Fruit fly (Drosophila melanogaster) whole organism, wandering third instar larva: ENCODE measurements around the gene CG43998.

Experiments
- Abd-B ChIP-seq: fragments of >200 bp; optimal IDR thresholded peaks from 2 replicates; lab custom pipeline; 2017; ENCODE audit warnings: missing biosample characterization, missing genetic modification characterization
- CG32264 ChIP-seq: fragments of 200-800 bp; sonication (Bioruptor generic); optimal IDR thresholded peaks from 2 replicates; lab custom pipeline; 2016; ENCODE audit warnings: missing biosample characterization, missing genetic modification characterization
- CG9705 ChIP-seq: fragments of 200-800 bp; sonication (Bioruptor generic); optimal IDR thresholded peaks from 2 replicates; lab custom pipeline; 2018; ENCODE audit warnings: missing biosample characterization, mild to moderate bottlenecking, missing genetic modification characterization
- CrebA ChIP-seq: fragments of 200-800 bp; sonication (Bioruptor generic); optimal IDR thresholded peaks from 2 replicates; lab custom pipeline; 2016; ENCODE audit warnings: missing biosample characterization, mild to moderate bottlenecking, missing genetic modification characterization, borderline replicate concordance
- Dfd ChIP-seq: fragments of >200 bp; optimal IDR thresholded peaks from 2 replicates; lab custom pipeline; 2017; ENCODE audit warnings: missing biosample characterization, missing genetic modification characterization
- Dif ChIP-seq: fragments of 200-275, 200-300 bp; sonication (Bioruptor generic); optimal IDR thresholded peaks from 2 replicates; lab custom pipeline; 2018; ENCODE audit warnings: missing biosample characterization, missing genetic modification characterization; ENCODE audit not compliant: partially characterized antibody
- GATAd ChIP-seq: sonication (Bioruptor generic); optimal IDR thresholded peaks from 2 replicates; lab custom pipeline; 2016; ENCODE audit warnings: missing biosample characterization, missing genetic modification characterization
- HLH106 ChIP-seq: fragments of 200-800 bp; optimal IDR thresholded peaks from 3 replicates; lab custom pipeline; 2019; ENCODE audit warnings: missing biosample characterization, mild to moderate bottlenecking, missing genetic modification characterization, moderate library complexity
- Hnf4 ChIP-seq: fragments of 200-800 bp; sonication (Bioruptor generic); optimal IDR thresholded peaks from 2 replicates; lab custom pipeline; 2016; ENCODE audit warnings: missing biosample characterization, mild to moderate bottlenecking, missing genetic modification characterization
- Hr78 ChIP-seq: fragments of >200 bp; optimal IDR thresholded peaks from 2 replicates; lab custom pipeline; 2017; ENCODE audit warnings: missing biosample characterization, missing genetic modification characterization
- Hr83 ChIP-seq: fragments of 200-300 bp; sonication (Bioruptor generic); optimal IDR thresholded peaks from 2 replicates; lab custom pipeline; 2016; ENCODE audit warnings: missing biosample characterization, mild to moderate bottlenecking, missing genetic modification characterization, moderate library complexity; ENCODE audit not compliant: poor library complexity, severe bottlenecking
- Jra ChIP-seq: sonication (Bioruptor generic); optimal IDR thresholded peaks from 2 replicates; lab custom pipeline; 2016; ENCODE audit warnings: missing biosample characterization, missing genetic modification characterization
- Mio ChIP-seq: sonication (Bioruptor generic); optimal IDR thresholded peaks from 2 replicates; lab custom pipeline; 2016; ENCODE audit warnings: missing biosample characterization, missing genetic modification characterization
- OdsH ChIP-seq: fragments of 200-800 bp; sonication (Bioruptor generic); optimal IDR thresholded peaks from 2 replicates; lab custom pipeline; 2016; ENCODE audit warnings: missing biosample characterization, mild to moderate bottlenecking, missing genetic modification characterization
- Sp1 ChIP-seq: fragments of 200-800 bp; sonication (Bioruptor generic); optimal IDR thresholded peaks from 3 replicates; lab custom pipeline; 2019; ENCODE audit warnings: missing biosample characterization, mild to moderate bottlenecking, missing genetic modification characterization, moderate library complexity
- Vsx2 ChIP-seq: fragments of 200-300, 225-300 bp; sonication (Bioruptor generic); optimal IDR thresholded peaks from 2 replicates; lab custom pipeline; 2018; ENCODE audit warnings: missing biosample characterization, missing genetic modification characterization; ENCODE audit not compliant: partially characterized antibody
- br ChIP-seq: fragments of 200-800 bp; sonication (Bioruptor generic); optimal IDR thresholded peaks from 2 replicates; lab custom pipeline; 2016; ENCODE audit warnings: missing biosample characterization, missing genetic modification characterization
- brk ChIP-seq: fragments of 200-800 bp; sonication (Bioruptor generic); optimal IDR thresholded peaks from 2 replicates; lab custom pipeline; 2016; ENCODE audit warnings: missing biosample characterization, mild to moderate bottlenecking, missing genetic modification characterization
- dl ChIP-seq, 2 experiments: fragments of 175-275, 200-275 bp in 1 of 2; fragments of 200-275 bp in 1 of 2; sonication (Bioruptor generic); optimal IDR thresholded peaks; lab custom pipeline; 2018; ENCODE audit warnings: mild to moderate bottlenecking in 2 of 2, missing biosample characterization in 2 of 2, missing genetic modification characterization in 2 of 2, moderate library complexity in 2 of 2; ENCODE audit not compliant: partially characterized antibody in 2 of 2, insufficient read depth in 1 of 2
- dmrt93B ChIP-seq: fragments of 200-800 bp; sonication (Bioruptor generic); optimal IDR thresholded peaks from 2 replicates; lab custom pipeline; 2018; ENCODE audit warnings: missing biosample characterization, mild to moderate bottlenecking, missing genetic modification characterization
- dsf ChIP-seq: sonication (Bioruptor generic); optimal IDR thresholded peaks from 2 replicates; lab custom pipeline; 2016; ENCODE audit warnings: missing biosample characterization, missing genetic modification characterization, borderline replicate concordance
- foxo ChIP-seq, 2 experiments: fragments of 200-800 bp; sonication (Bioruptor generic); optimal IDR thresholded peaks; 2 replicates in 1 of 2; 3 replicates in 1 of 2; lab custom pipeline; 2016 to 2017; ENCODE audit warnings: missing biosample characterization in 2 of 2, missing genetic modification characterization in 2 of 2
- fru ChIP-seq: fragments of 200-800 bp; sonication (Bioruptor generic); optimal IDR thresholded peaks from 3 replicates; lab custom pipeline; 2016; ENCODE audit warnings: missing biosample characterization, mild to moderate bottlenecking, missing genetic modification characterization
- psq ChIP-seq: fragments of 200-800 bp; sonication (Bioruptor generic); optimal IDR thresholded peaks from 3 replicates; lab custom pipeline; 2017; ENCODE audit warnings: missing biosample characterization, mild to moderate bottlenecking, missing genetic modification characterization, moderate library complexity
- rgr ChIP-seq: fragments of 200-800 bp; sonication (Bioruptor generic); optimal IDR thresholded peaks from 3 replicates; lab custom pipeline; 2016; ENCODE audit warnings: missing biosample characterization, mild to moderate bottlenecking, missing genetic modification characterization
- sage ChIP-seq: fragments of 200-800 bp; sonication (Bioruptor generic); optimal IDR thresholded peaks from 2 replicates; lab custom pipeline; 2016; ENCODE audit warnings: missing biosample characterization, mild to moderate bottlenecking, missing genetic modification characterization
- tai ChIP-seq: sonication (Bioruptor generic); optimal IDR thresholded peaks from 2 replicates; lab custom pipeline; 2016; ENCODE audit warnings: missing biosample characterization, missing genetic modification characterization
- usp ChIP-seq: fragments of >200 bp; optimal IDR thresholded peaks from 2 replicates; lab custom pipeline; 2017; ENCODE audit warnings: missing biosample characterization, missing genetic modification characterization
- woc ChIP-seq: sonication (Bioruptor generic); optimal IDR thresholded peaks from 2 replicates; lab custom pipeline; 2016; ENCODE audit warnings: missing biosample characterization, mild to moderate bottlenecking, missing genetic modification characterization

Gene CG43998

dm6 chr3R:23928950-23929602 is at the start of gene CG43998, which contains the start of the genes CG43999 and CG31142:
Gene CG43998 (minus strand): TSS chr3R:23929000.
Gene CG43999 (minus strand): TSS chr3R:23929000.
Gene CG31142 (plus strand): TSS chr3R:23929243.
- TF ChIP-seq HLH106 (tag; lab: Kevin White, UChicago) (peak; percentile 0), rgr (GFP tag; lab: Kevin White, UChicago) (peak; percentile 4), usp (GFP tag; lab: Kevin White, UChicago) (no peak), woc (GFP tag; lab: Kevin White, UChicago) (peak; percentile 73)

dm6 chr3R:23971764-23972163 is 43.0 kb upstream of the CG43998 start:
- no peak for TF ChIP-seq Hr83 (GFP tag; lab: Kevin White, UChicago)
- no peak for TF ChIP-seq tai (GFP tag; lab: Kevin White, UChicago)

- TF ChIP-seq fru (no peak), CG32264 (GFP tag; lab: Kevin White, UChicago) (no peak), Jra (GFP tag; lab: Kevin White, UChicago) (no peak), psq (no peak), dmrt93B (GFP tag; lab: Kevin White, UChicago) (no peak), rgr (GFP tag; lab: Kevin White, UChicago) (no peak), Hr78 (no peak), Dif (GFP tag; lab: Kevin White, UChicago) (no peak), GATAd (GFP tag; lab: Kevin White, UChicago) (no peak), usp (GFP tag; lab: Kevin White, UChicago) (no peak), Vsx2 (GFP tag; lab: Kevin White, UChicago) (no peak), foxo (GFP tag; optimal IDR thresholded peaks at IDR 0.05; lab: Kevin White, UChicago) (no peak), Abd-B (GFP tag; lab: Kevin White, UChicago) (no peak), Mio (GFP tag; lab: Kevin White, UChicago) (no peak), CrebA (no peak), tai (GFP tag; lab: Kevin White, UChicago) (no peak), Sp1 (GFP tag; lab: Kevin White, UChicago) (no peak), sage (GFP tag; lab: Kevin White, UChicago) (no peak)
These were observed 42.4 kb upstream of the CG43998 start for dm6 chr3R:23971208-23971607.

- TF ChIP-seq Dfd, result no peak
- TF ChIP-seq OdsH (GFP tag; lab: Kevin White, UChicago), result no peak
- no peak for TF ChIP-seq br (GFP tag; lab: Kevin White, UChicago)
- TF ChIP-seq CrebA, result no peak
- no peak for TF ChIP-seq Vsx2 (GFP tag; lab: Kevin White, UChicago)
- TF ChIP-seq usp (GFP tag; lab: Kevin White, UChicago), result no peak
- TF ChIP-seq, all 38 proteins: peak for 0
These were observed 40.6 kb upstream of the CG43998 start for dm6 chr3R:23969449-23969848.

dm6 chr3R:23964913-23965718 is 36.3 kb upstream of the CG43998 start:
- TF ChIP-seq fru (no peak), Vsx2 (GFP tag; lab: Kevin White, UChicago) (no peak), Sp1 (GFP tag; lab: Kevin White, UChicago) (no peak), foxo (GFP tag; optimal IDR thresholded peaks at IDR 0.05; lab: Kevin White, UChicago) (no peak), sage (GFP tag; lab: Kevin White, UChicago) (no peak), HLH106 (tag; lab: Kevin White, UChicago) (no peak), woc (GFP tag; lab: Kevin White, UChicago) (no peak), Hnf4 (no peak), dmrt93B (GFP tag; lab: Kevin White, UChicago) (no peak), CG9705 (no peak), brk (no peak), dl (GFP tag; optimal IDR thresholded peaks at IDR 0.05; lab: Kevin White, UChicago; ENCODE audit: insufficient read depth in 1 of 2, partially characterized antibody in 2 of 2) (no peak), CG32264 (GFP tag; lab: Kevin White, UChicago) (no peak), Abd-B (GFP tag; lab: Kevin White, UChicago) (no peak), psq (no peak), Hr83 (GFP tag; lab: Kevin White, UChicago) (no peak), dsf (GFP tag; lab: Kevin White, UChicago) (no peak), Hr78 (no peak)
